Worm (Caenorhabditis elegans): Measurements from ENCODE around the gene K11D12.14.

ce11 chrV:5001386-5001785 lies 48.0 kb upstream of the K11D12.14 start, which contains the start of gene srr-8:
- TF ChIP-seq ceh-82 (tag; optimal IDR thresholded peaks at IDR 0.05): no peak
- no peak for TF ChIP-seq peb-1 (tag; optimal IDR thresholded peaks at IDR 0.05)
- no peak for TF ChIP-seq ztf-11 (tag; optimal IDR thresholded peaks at IDR 0.05)
